Worm (Caenorhabditis elegans): ENCODE results near the gene vps-24.

vps-24 gene

ce11 chrII:5022381-5022855 is 28.6 kb downstream of the vps-24 start, which contains the start of the genes nsy-1 and F59A6.13:
nsy-1 (plus strand) TSS chrII:5022757.
F59A6.13 (plus strand) TSS chrII:5022805.
- peak; percentile 59 for TF ChIP-seq nhr-80 (tag; optimal IDR thresholded peaks at IDR 0.05)
- TF ChIP-seq snpc-1.3 (tag; optimal IDR thresholded peaks at IDR 0.05; ENCODE audit: insufficient read depth) = no peak

DNA sequence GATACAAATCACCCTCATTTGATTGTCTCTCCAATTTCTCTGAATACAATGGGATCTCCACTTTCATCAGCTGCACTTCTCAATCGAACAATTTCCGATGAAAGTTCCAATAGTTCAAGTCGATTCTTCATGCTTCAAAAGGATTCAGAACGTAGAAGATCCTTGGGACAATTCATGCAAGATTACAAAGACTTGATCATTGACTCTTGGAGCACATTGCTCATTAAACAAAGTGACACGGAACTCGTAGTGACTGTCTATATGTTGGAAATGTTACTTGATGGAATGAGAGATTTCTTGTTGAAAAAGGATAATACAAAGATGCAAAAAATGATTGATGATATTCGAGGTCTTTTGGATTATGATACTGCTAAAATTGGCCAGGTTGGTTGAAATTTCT is 34.2 kb downstream of the vps-24 start:
- TF ChIP-seq hlh-26 (GFP tag; conservative IDR thresholded peaks at IDR 0.05) = no peak

ce11 chrII:5031612-5032011 is 37.8 kb downstream of the vps-24 start, which contains the start of gene wdr-83:
wdr-83 (minus strand) TSS chrII:5031712.
- TF ChIP-seq efl-1 (GFP tag; optimal IDR thresholded peaks at IDR 0.05) = no peak
- no peak for TF ChIP-seq dpff-1 (tag; optimal IDR thresholded peaks at IDR 0.05)
- no peak for TF ChIP-seq dpl-1 (GFP tag; optimal IDR thresholded peaks at IDR 0.05)
- no peak for TF ChIP-seq pha-4 (tag; optimal IDR thresholded peaks at IDR 0.05)
- TF ChIP-seq ekl-4 (GFP tag; IDR thresholded peaks at IDR 0.05) = no peak
- no peak for TF ChIP-seq repo-1 (tag; optimal IDR thresholded peaks at IDR 0.05)
- no peak for TF ChIP-seq akir-1 (GFP tag; optimal IDR thresholded peaks at IDR 0.05)
- TF ChIP-seq hlh-26 (GFP tag; conservative IDR thresholded peaks at IDR 0.05) = no peak
- no peak for TF ChIP-seq B0019.2 (GFP tag; conservative IDR thresholded peaks at IDR 0.05)

DNA sequence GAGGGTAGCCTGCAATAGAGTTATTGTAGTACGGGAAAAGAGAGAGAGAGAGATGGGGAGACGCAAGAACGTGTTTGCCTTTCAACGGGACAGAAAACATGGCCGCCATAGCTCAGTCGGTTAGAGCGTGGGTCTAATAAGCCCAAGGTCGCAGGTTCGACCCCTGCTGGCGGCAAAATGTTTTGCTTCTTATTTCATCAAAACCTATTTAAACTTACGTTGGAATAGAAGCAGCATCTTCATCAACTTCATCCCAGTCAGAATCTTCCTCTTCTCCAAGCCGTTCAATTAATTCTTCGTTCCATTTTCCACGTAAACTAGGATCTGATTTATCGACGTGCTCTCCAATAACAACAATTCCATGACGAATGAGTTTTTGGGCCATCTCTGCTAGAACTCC is 38.9 kb downstream of the vps-24 start:
- TF ChIP-seq pha-4 (tag; optimal IDR thresholded peaks at IDR 0.05) (no peak), B0261.1 (tag; optimal IDR thresholded peaks at IDR 0.05) (peak; percentile 93), F49E8.2 (tag; optimal IDR thresholded peaks at IDR 0.05; ENCODE audit: insufficient read depth) (no peak), zim-3 (tag; optimal IDR thresholded peaks at IDR 0.05) (peak; percentile 53), F37B4.10 (GFP tag; IDR thresholded peaks at IDR 0.05) (0 out of 2 replicates have a peak, but pooled peaks have one; percentile 78), attf-3 (GFP tag; conservative IDR thresholded peaks at IDR 0.05) (peak; percentile 57; the same call in 1 of the 2 replicates), F33H1.4 (GFP tag; IDR thresholded peaks at IDR 0.05) (peak; percentile 60), egrh-3 (GFP tag; IDR thresholded peaks at IDR 0.05) (peak; percentile 39; the same call in 1 of the 2 replicates), T26A5.8 (tag; optimal IDR thresholded peaks at IDR 0.05) (peak; percentile 63), tbp1 (GFP tag; optimal IDR thresholded peaks at IDR 0.05) (peak; percentile 98), tbx-9 (tag; optimal IDR thresholded peaks at IDR 0.05; ENCODE audit: borderline replicate concordance) (no peak), sptf-2 (GFP tag; optimal IDR thresholded peaks at IDR 0.05) (peak; percentile 30), K12H6.12 (tag; optimal IDR thresholded peaks at IDR 0.05) (peak; percentile 36), nfya-1 (tag; optimal IDR thresholded peaks at IDR 0.05; ENCODE audit: borderline replicate concordance, insufficient read depth) (no peak), lin-40 (tag; optimal IDR thresholded peaks at IDR 0.05) (peak; percentile 53), F23B12.7 (tag; optimal IDR thresholded peaks at IDR 0.05; ENCODE audit: insufficient read depth) (peak; percentile 67), xnd-1 (tag; optimal IDR thresholded peaks at IDR 0.05) (no peak), nfyb-1 (GFP tag; IDR thresholded peaks at IDR 0.05) (peak; percentile 87), rpc-1 (optimal IDR thresholded peaks at IDR 0.05) (peak; percentile 87), rpc-1 (tag; optimal IDR thresholded peaks at IDR 0.05) (peak; percentile 83), egl-18 (GFP tag; IDR thresholded peaks at IDR 0.05) (0 out of 2 replicates have a peak, but pooled peaks have one; percentile 19), hrde-1 (tag; optimal IDR thresholded peaks at IDR 0.05; ENCODE audit: borderline replicate concordance) (peak; percentile 63), aptf-3 (GFP tag; IDR thresholded peaks at IDR 0.05) (0 out of 2 replicates have a peak, but pooled peaks have one; percentile 16), egl-44 (GFP tag; IDR thresholded peaks at IDR 0.05) (peak; percentile 79; the same call in 1 of the 2 replicates), lin-54 (GFP tag; optimal IDR thresholded peaks at IDR 0.05) (peak; percentile 76), nfya-2 (GFP tag; IDR thresholded peaks at IDR 0.05) (no peak), let-607 (tag; optimal IDR thresholded peaks at IDR 0.05) (peak in 1 of 2 experiments; percentile 1), lir-1 (GFP tag; conservative IDR thresholded peaks at IDR 0.05) (no peak; the same call in 1 of the 2 replicates), C17E4.6 (GFP tag; IDR thresholded peaks at IDR 0.05) (0 out of 2 replicates have a peak, but pooled peaks have one; percentile 13), ztf-26 (tag; optimal IDR thresholded peaks at IDR 0.05) (peak; percentile 45), ztf-25 (GFP tag; IDR thresholded peaks at IDR 0.05) (peak; percentile 90; the same call in 1 of the 2 replicates), F22D6.2 (tag; optimal IDR thresholded peaks at IDR 0.05) (no peak)

Measured in whole organism, young adult.